Fruit fly (Drosophila melanogaster) whole organism, wandering third instar larva: ENCODE data around the gene Tehao.

Source experiments
- Abd-B ChIP-seq: fragments of >200 bp; optimal IDR thresholded peaks from 2 replicates; lab custom pipeline; 2017; ENCODE audit warnings: missing biosample characterization, missing genetic modification characterization
- GATAd ChIP-seq: sonication (Bioruptor generic); optimal IDR thresholded peaks from 2 replicates; lab custom pipeline; 2016; ENCODE audit warnings: missing biosample characterization, missing genetic modification characterization
- Vsx2 ChIP-seq: fragments of 200-300, 225-300 bp; sonication (Bioruptor generic); optimal IDR thresholded peaks from 2 replicates; lab custom pipeline; 2018; ENCODE audit warnings: missing biosample characterization, missing genetic modification characterization; ENCODE audit not compliant: partially characterized antibody
- br ChIP-seq: fragments of 200-800 bp; sonication (Bioruptor generic); optimal IDR thresholded peaks from 2 replicates; lab custom pipeline; 2016; ENCODE audit warnings: missing biosample characterization, missing genetic modification characterization
- fru ChIP-seq: fragments of 200-800 bp; sonication (Bioruptor generic); optimal IDR thresholded peaks from 3 replicates; lab custom pipeline; 2016; ENCODE audit warnings: missing biosample characterization, mild to moderate bottlenecking, missing genetic modification characterization
- psq ChIP-seq: fragments of 200-800 bp; sonication (Bioruptor generic); optimal IDR thresholded peaks from 3 replicates; lab custom pipeline; 2017; ENCODE audit warnings: missing biosample characterization, mild to moderate bottlenecking, missing genetic modification characterization, moderate library complexity
- usp ChIP-seq: fragments of >200 bp; optimal IDR thresholded peaks from 2 replicates; lab custom pipeline; 2017; ENCODE audit warnings: missing biosample characterization, missing genetic modification characterization

DNA sequence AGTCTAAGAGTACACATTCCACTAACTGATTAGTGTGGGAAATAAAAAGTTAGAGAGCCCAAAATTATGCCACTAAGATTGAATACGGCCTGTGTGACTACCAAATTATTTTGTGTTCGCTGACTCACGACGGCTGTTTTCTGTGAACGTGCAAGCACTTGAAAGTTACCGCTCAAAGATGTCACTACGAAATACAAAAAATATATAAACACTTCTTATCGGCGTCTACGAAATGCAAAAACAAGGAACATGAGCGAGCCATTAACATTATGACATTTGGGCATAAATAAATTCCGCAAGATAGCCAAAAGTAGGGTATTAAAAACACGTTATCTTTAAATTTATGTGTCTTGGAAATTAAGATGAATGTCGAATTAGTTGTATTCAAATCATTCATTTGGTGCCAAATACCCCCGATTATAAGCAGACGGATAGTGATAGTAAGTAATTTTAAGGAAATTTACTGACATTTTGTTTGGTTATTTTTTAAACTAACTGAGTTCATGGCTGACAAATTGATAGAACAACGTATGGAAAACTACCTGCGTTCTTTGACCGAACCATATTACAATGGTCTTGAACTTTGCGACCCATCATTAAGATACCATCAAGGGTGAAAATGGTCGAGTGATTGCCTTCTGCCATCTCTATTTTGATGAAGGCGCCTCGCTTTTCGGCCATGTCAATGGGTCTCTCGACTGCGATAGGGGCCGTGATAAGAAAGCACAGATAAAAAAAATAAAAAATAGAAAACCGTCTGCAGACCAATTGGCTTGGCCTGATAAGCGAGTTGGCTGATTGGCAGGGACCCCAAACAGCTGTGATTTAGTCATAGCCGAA, at the start of gene Tehao:
- TF ChIP-seq br (no peak), GATAd (GFP tag; lab: Kevin White, UChicago) (no peak), usp (GFP tag; lab: Kevin White, UChicago) (no peak), Abd-B (GFP tag; lab: Kevin White, UChicago) (no peak), Vsx2 (GFP tag; lab: Kevin White, UChicago) (no peak), psq (GFP tag; lab: Kevin White, UChicago) (no peak), fru (GFP tag; lab: Kevin White, UChicago) (peak; percentile 28)
